Worm (Caenorhabditis elegans) whole organism, L4 larva: Measurements from ENCODE around the gene C47E12.10.

ENCODE experiments used
- F37D6.2 ChIP-seq: sonication (generic microtip); optimal IDR thresholded peaks from 2 replicates; lab custom pipeline; 2016; ENCODE audit warnings: mild to moderate bottlenecking, missing genetic modification characterization, missing compliant biosample characterization
- T26A8.4 ChIP-seq: fragments of 200-800 bp; sonication (Bioruptor generic); IDR thresholded peaks from 2 replicates; pipeline ENCODE4 v1.3.6; 2022; ENCODE audit warnings: missing genetic modification characterization, missing compliant biosample characterization
- Y105C5A.15 ChIP-seq: fragments of 200-800 bp; sonication (Bioruptor generic); IDR thresholded peaks from 2 replicates; pipeline ENCODE4 v1.3.6; 2022; ENCODE audit warnings: missing genetic modification characterization, missing compliant biosample characterization
- Y48G9A.11 ChIP-seq: fragments of 200-800 bp; sonication (Bioruptor generic); IDR thresholded peaks from 2 replicates; pipeline ENCODE4 v1.3.6; 2022; ENCODE audit warnings: missing genetic modification reagents, missing genetic modification characterization, missing compliant biosample characterization
- Y5F2A.4 ChIP-seq: fragments of 200-800 bp; sonication (Bioruptor generic); optimal IDR thresholded peaks from 2 replicates; lab custom pipeline; 2018; ENCODE audit warnings: mild to moderate bottlenecking, missing genetic modification characterization, missing compliant biosample characterization
- ZK337.2 ChIP-seq: fragments of 200-800 bp; sonication (Bioruptor generic); IDR thresholded peaks from 2 replicates; pipeline ENCODE4 v1.3.6; 2022; ENCODE audit warnings: missing genetic modification reagents, missing genetic modification characterization, missing compliant biosample characterization
- aha-1 ChIP-seq: fragments of 150-350 bp; peaks from one replicate; lab custom pipeline; 2014; ENCODE audit warnings: missing biosample characterization, missing genetic modification characterization
- ama-1 ChIP-seq: fragments of 150-350 bp; optimal IDR thresholded peaks from 2 replicates; lab custom pipeline; 2014; ENCODE audit warnings: inconsistent platforms, mixed read lengths
- ceh-32 ChIP-seq: sonication (generic microtip); optimal IDR thresholded peaks from 2 replicates; lab custom pipeline; 2016; ENCODE audit warnings: mild to moderate bottlenecking, missing genetic modification characterization, missing compliant biosample characterization; ENCODE audit not compliant: poor library complexity
- ceh-82 ChIP-seq: sonication (generic microtip); optimal IDR thresholded peaks from 2 replicates; lab custom pipeline; 2017; ENCODE audit warnings: missing biosample characterization, missing genetic modification characterization
- ces-1 ChIP-seq: fragments of 150-350 bp; sonication (generic microtip); optimal IDR thresholded peaks from 4 replicates; lab custom pipeline; 2014; ENCODE audit warnings: missing biosample characterization, missing genetic modification reagents, missing genetic modification characterization
- cey-2 ChIP-seq: sonication (generic microtip); optimal IDR thresholded peaks from 3 replicates; lab custom pipeline; 2017; ENCODE audit warnings: missing genetic modification characterization, mild to moderate bottlenecking, missing compliant biosample characterization, antibody characterized with exemption, borderline replicate concordance; ENCODE audit not compliant: insufficient read depth
- ctbp-1 ChIP-seq: fragments of 200-800 bp; sonication (Bioruptor generic); IDR thresholded peaks from 2 replicates; pipeline ENCODE4 v1.3.6; 2022; ENCODE audit warnings: missing genetic modification reagents, missing genetic modification characterization, missing compliant biosample characterization
- daf-12 ChIP-seq: fragments of 150-350 bp; optimal IDR thresholded peaks from 2 replicates; lab custom pipeline; 2014; ENCODE audit warnings: missing biosample characterization, missing genetic modification reagents, missing genetic modification characterization
- daf-16 ChIP-seq, 3 experiments: sonication (generic microtip); optimal IDR thresholded peaks; 2 replicates each; lab custom pipeline; 2016 to 2017; ENCODE audit warnings: missing genetic modification characterization in 3 of 3, missing genetic modification reagents in 3 of 3, mild to moderate bottlenecking in 2 of 3, missing compliant biosample characterization in 2 of 3, missing biosample characterization in 1 of 3, moderate library complexity in 1 of 3
- daf-19 ChIP-seq: fragments of 200-800 bp; sonication (Bioruptor generic); conservative IDR thresholded peaks from 2 replicates; pipeline ENCODE4 v1.3.6; 2022; ENCODE audit warnings: missing genetic modification characterization, missing compliant biosample characterization
- daf-8 ChIP-seq: fragments of 200-800 bp; sonication (Bioruptor generic); IDR thresholded peaks from 2 replicates; pipeline ENCODE4 v1.3.6; 2022; ENCODE audit warnings: missing genetic modification characterization, missing compliant biosample characterization
- dmd-8 ChIP-seq: fragments of 200-800 bp; sonication (Bioruptor generic); IDR thresholded peaks from 2 replicates; pipeline ENCODE4 v1.3.6; 2022; ENCODE audit warnings: missing genetic modification characterization, missing compliant biosample characterization
- dmd-9 ChIP-seq: fragments of 200-800 bp; sonication (Bioruptor generic); IDR thresholded peaks from 2 replicates; pipeline ENCODE4 v1.3.6; 2022; ENCODE audit warnings: missing genetic modification reagents, missing genetic modification characterization, missing compliant biosample characterization
- dpl-1 ChIP-seq: fragments of 150-350 bp; optimal IDR thresholded peaks from 2 replicates; lab custom pipeline; 2014; ENCODE audit warnings: missing biosample characterization, missing genetic modification reagents, missing genetic modification characterization
- dve-1 ChIP-seq: sonication (generic microtip); optimal IDR thresholded peaks from 2 replicates; lab custom pipeline; 2017; ENCODE audit warnings: antibody characterized with exemption, mild to moderate bottlenecking, missing genetic modification characterization, missing compliant biosample characterization; ENCODE audit not compliant: insufficient read depth
- egl-43 ChIP-seq: fragments of 200-800 bp; sonication (Bioruptor generic); IDR thresholded peaks from 2 replicates; pipeline ENCODE4 v1.3.6; 2022; ENCODE audit warnings: missing genetic modification reagents, missing genetic modification characterization, missing compliant biosample characterization
- fkh-10 ChIP-seq: fragments of 150-350 bp; optimal IDR thresholded peaks from 2 replicates; lab custom pipeline; 2014; ENCODE audit warnings: missing biosample characterization, missing genetic modification reagents, missing genetic modification characterization
- fos-1 ChIP-seq: fragments of 150-350 bp; optimal IDR thresholded peaks from 2 replicates; lab custom pipeline; 2014; ENCODE audit warnings: missing biosample characterization, missing genetic modification characterization
- hmg-1.1 ChIP-seq: fragments of 200-800 bp; sonication (Bioruptor generic); IDR thresholded peaks from 2 replicates; pipeline ENCODE4 v1.3.6; 2022; ENCODE audit warnings: missing genetic modification reagents, missing genetic modification characterization, missing compliant biosample characterization
- jun-1 ChIP-seq: fragments of 150-350 bp; optimal IDR thresholded peaks from 2 replicates; lab custom pipeline; 2014; ENCODE audit warnings: missing biosample characterization, missing genetic modification reagents, missing genetic modification characterization
- lim-7 ChIP-seq: fragments of 200-800 bp; sonication (Bioruptor generic); IDR thresholded peaks from 2 replicates; pipeline ENCODE4 v1.3.6; 2022; ENCODE audit warnings: missing genetic modification characterization, missing compliant biosample characterization
- lin-13 ChIP-seq: fragments of 150-350 bp; optimal IDR thresholded peaks from 2 replicates; lab custom pipeline; 2014; ENCODE audit warnings: missing biosample characterization, missing genetic modification reagents, missing genetic modification characterization
- lin-29 ChIP-seq: fragments of 200-800 bp; sonication (Bioruptor generic); IDR thresholded peaks from 2 replicates; pipeline ENCODE4 v1.3.6; 2022; ENCODE audit warnings: missing genetic modification reagents, missing genetic modification characterization, missing compliant biosample characterization
- lin-39 ChIP-seq: fragments of 150-350 bp; optimal IDR thresholded peaks from 2 replicates; lab custom pipeline; 2014; ENCODE audit warnings: missing biosample characterization, missing genetic modification reagents, missing genetic modification characterization
- madf-5 ChIP-seq, 2 experiments: fragments of 200-800 bp; sonication (Bioruptor generic); IDR thresholded peaks; 2 replicates each; pipeline ENCODE4 v1.3.6; 2022; ENCODE audit warnings: missing compliant biosample characterization in 2 of 2, missing genetic modification characterization in 2 of 2
- mdt-29 ChIP-seq: fragments of 200-800 bp; sonication (Bioruptor generic); IDR thresholded peaks from 2 replicates; pipeline ENCODE4 v1.3.6; 2022; ENCODE audit warnings: missing genetic modification reagents, missing genetic modification characterization, missing compliant biosample characterization
- mep-1 ChIP-seq: fragments of 150-350 bp; sonication (generic microtip); optimal IDR thresholded peaks from 3 replicates; lab custom pipeline; 2014; ENCODE audit warnings: missing biosample characterization, missing genetic modification characterization
- mxl-2 ChIP-seq: fragments of 200-800 bp; sonication (Bioruptor generic); conservative IDR thresholded peaks from 2 replicates; pipeline ENCODE4 v1.3.6; 2022; ENCODE audit warnings: missing genetic modification reagents, missing genetic modification characterization, missing compliant biosample characterization
- nhr-10 ChIP-seq: fragments of 150-350 bp; optimal IDR thresholded peaks from 2 replicates; lab custom pipeline; 2014; ENCODE audit warnings: missing biosample characterization, missing genetic modification characterization
- nhr-102 ChIP-seq: sonication (generic microtip); optimal IDR thresholded peaks from 2 replicates; lab custom pipeline; 2016; ENCODE audit warnings: mild to moderate bottlenecking, missing genetic modification characterization, moderate library complexity, missing compliant biosample characterization
- nhr-111 ChIP-seq: fragments of 200-800 bp; sonication (Bioruptor generic); optimal IDR thresholded peaks from 2 replicates; lab custom pipeline; 2018; ENCODE audit warnings: mild to moderate bottlenecking, missing genetic modification characterization, missing compliant biosample characterization
- nhr-237 ChIP-seq: sonication (generic microtip); optimal IDR thresholded peaks from 2 replicates; lab custom pipeline; 2017; ENCODE audit warnings: missing biosample characterization, missing genetic modification characterization
- nhr-42 ChIP-seq: fragments of 200-800 bp; sonication (Bioruptor generic); IDR thresholded peaks from 2 replicates; pipeline ENCODE4 v1.3.6; 2022; ENCODE audit warnings: missing genetic modification characterization, missing compliant biosample characterization
- nhr-48 ChIP-seq: sonication (generic microtip); optimal IDR thresholded peaks from 2 replicates; lab custom pipeline; 2016; ENCODE audit warnings: mild to moderate bottlenecking, missing genetic modification characterization, missing compliant biosample characterization
- saeg-2 ChIP-seq: fragments of 200-800 bp; sonication (Bioruptor generic); IDR thresholded peaks from 2 replicates; pipeline ENCODE4 v1.3.6; 2022; ENCODE audit warnings: missing genetic modification reagents, missing genetic modification characterization, missing compliant biosample characterization
- set-16 ChIP-seq: fragments of 200-800 bp; sonication (Bioruptor generic); IDR thresholded peaks from 2 replicates; pipeline ENCODE4 v1.3.6; 2022; ENCODE audit warnings: missing genetic modification reagents, missing genetic modification characterization, missing compliant biosample characterization
- skn-1 ChIP-seq: fragments of 150-350 bp; optimal IDR thresholded peaks from 2 replicates; lab custom pipeline; 2014; ENCODE audit warnings: missing biosample characterization, missing genetic modification characterization
- spr-3 ChIP-seq: fragments of 200-800 bp; sonication (Bioruptor generic); optimal IDR thresholded peaks from 2 replicates; lab custom pipeline; 2018; ENCODE audit warnings: mild to moderate bottlenecking, missing genetic modification characterization, missing compliant biosample characterization
- tag-97 ChIP-seq: fragments of 200-800 bp; sonication (Bioruptor generic); IDR thresholded peaks from 2 replicates; pipeline ENCODE4 v1.3.6; 2022; ENCODE audit warnings: missing genetic modification characterization, missing compliant biosample characterization
- unc-62 ChIP-seq, 3 experiments: fragments of 150-350 bp in 1 of 3; sonication (generic microtip); optimal IDR thresholded peaks in 2 of 3; peaks in 1 of 3; 1 replicate in 1 of 3; 2 replicates in 2 of 3; lab custom pipeline; 2014 to 2017; ENCODE audit warnings: missing biosample characterization in 3 of 3, missing genetic modification characterization in 3 of 3, missing genetic modification reagents in 3 of 3, missing genotype in 1 of 3
- vab-7 ChIP-seq: fragments of 200-800 bp; sonication (Bioruptor generic); IDR thresholded peaks from 2 replicates; pipeline ENCODE4 v1.3.6; 2022; ENCODE audit warnings: missing genetic modification reagents, missing genetic modification characterization, missing compliant biosample characterization
- zag-1 ChIP-seq: fragments of 150-350 bp; optimal IDR thresholded peaks from 2 replicates; lab custom pipeline; 2014; ENCODE audit warnings: missing biosample characterization, missing genetic modification characterization
- zfp-3 ChIP-seq: fragments of 200-800 bp; sonication (Bioruptor generic); conservative IDR thresholded peaks from 2 replicates; pipeline ENCODE4 v1.3.6; 2022; ENCODE audit warnings: missing genetic modification reagents, missing genetic modification characterization, missing compliant biosample characterization
- ztf-7 ChIP-seq: fragments of 150-350 bp; optimal IDR thresholded peaks from 2 replicates; lab custom pipeline; 2014; ENCODE audit warnings: missing biosample characterization, missing genetic modification characterization

The C47E12.10 gene

ce11 chrIV:9994895-9995394 is 22.3 kb downstream of the C47E12.10 start, which contains the start of gene uba-1:
TSS of gene uba-1 (minus strand) at chrIV:9994945.
- TF ChIP-seq egl-43 (GFP tag; lab: Robert Waterston, UW) (0 out of 2 replicates have a peak, but pooled peaks have one; percentile 19), tag-97 (no peak), mdt-29 (GFP tag; lab: Robert Waterston, UW) (no peak), Y48G9A.11 (no peak), madf-5 (GFP tag; IDR thresholded peaks at IDR 0.05; lab: Robert Waterston, UW) (0 out of 4 replicates have a peak, but pooled peaks of 1 of the 2 experiments have one; percentile 27), ctbp-1 (GFP tag; lab: Robert Waterston, UW) (0 out of 2 replicates have a peak, but pooled peaks have one; percentile 14), nhr-48 (tag; lab: Kevin White, UChicago) (peak; percentile 53), ces-1 (GFP tag; lab: Kevin White, UChicago) (no peak), set-16 (GFP tag; lab: Robert Waterston, UW) (no peak), zfp-3 (GFP tag; lab: Robert Waterston, UW) (peak; percentile 92), fos-1 (tag; lab: Kevin White, UChicago) (no peak), ceh-32 (no peak), unc-62 (GFP tag; optimal IDR thresholded peaks at IDR 0.05 in 1 of 2; lab: Kevin White, UChicago) (no peak), unc-62 (tag; optimal IDR thresholded peaks at IDR 0.05; lab: Kevin White, UChicago) (no peak), nhr-102 (tag; lab: Kevin White, UChicago) (peak; percentile 77), dmd-9 (no peak), lin-39 (no peak), spr-3 (no peak), dve-1 (peak; percentile 87), lin-13 (GFP tag; lab: Kevin White, UChicago) (no peak), daf-8 (GFP tag; lab: Robert Waterston, UW) (no peak), nhr-10 (tag; lab: Kevin White, UChicago) (no peak), T26A8.4 (GFP tag; lab: Robert Waterston, UW) (peak; percentile 75), cey-2 (no peak), ama-1 (lab: Kevin White, UChicago) (peak; percentile 77), fkh-10 (GFP tag; lab: Kevin White, UChicago) (no peak), nhr-111 (no peak), hmg-1.1 (GFP tag; lab: Robert Waterston, UW) (peak; percentile 28; the same call in 1 of the 2 replicates), lim-7 (GFP tag; lab: Robert Waterston, UW) (no peak), lin-29 (GFP tag; lab: Robert Waterston, UW) (no peak), mep-1 (tag; lab: Kevin White, UChicago) (peak; percentile 80), nhr-42 (GFP tag; lab: Robert Waterston, UW) (0 out of 2 replicates have a peak, but pooled peaks have one; percentile 41), nhr-237 (tag; lab: Kevin White, UChicago) (no peak), ztf-7 (no peak), aha-1 (tag; lab: Kevin White, UChicago) (no peak), zag-1 (tag; lab: Kevin White, UChicago) (no peak), jun-1 (tag; lab: Kevin White, UChicago) (no peak), F37D6.2 (no peak), daf-16 (GFP tag; optimal IDR thresholded peaks at IDR 0.05; lab: Kevin White, UChicago) (peak in 1 of 2 experiments; percentile 45), daf-16 (tag; optimal IDR thresholded peaks at IDR 0.05; lab: Kevin White, UChicago) (peak; percentile 65), Y5F2A.4 (GFP tag; lab: Kevin White, UChicago) (no peak), dmd-8 (GFP tag; lab: Robert Waterston, UW) (no peak), dpl-1 (peak; percentile 52), vab-7 (GFP tag; lab: Robert Waterston, UW) (0 out of 2 replicates have a peak, but pooled peaks have one; percentile 15), daf-12 (no peak), skn-1 (tag; lab: Kevin White, UChicago) (no peak), saeg-2 (GFP tag; lab: Robert Waterston, UW) (no peak), ZK337.2 (GFP tag; lab: Robert Waterston, UW) (no peak), daf-19 (GFP tag; lab: Robert Waterston, UW) (peak; percentile 73; the same call in 1 of the 2 replicates), mxl-2 (no peak), ceh-82 (tag; lab: Kevin White, UChicago) (no peak), Y105C5A.15 (0 out of 2 replicates have a peak, but pooled peaks have one; percentile 18)
